Fruit fly (Drosophila melanogaster) whole organism: ENCODE results near the gene CG13041.

Experiments used
- EcR ChIP-seq, 2 experiments: fragments of >200 bp; optimal IDR thresholded peaks; 2 replicates each; lab custom pipeline; 2017; ENCODE audit warnings: missing biosample characterization in 2 of 2, missing genetic modification characterization in 2 of 2, missing genetic modification reagents in 2 of 2
- pan ChIP-seq: fragments of >200 bp; optimal IDR thresholded peaks from 2 replicates; lab custom pipeline; 2017
- psq ChIP-seq: fragments of >200 bp; optimal IDR thresholded peaks from 2 replicates; lab custom pipeline; 2017
- usp ChIP-seq: fragments of >200 bp; optimal IDR thresholded peaks from 2 replicates; lab custom pipeline; 2017; ENCODE audit warnings: missing biosample characterization, missing genetic modification characterization, mixed read lengths

DNA sequence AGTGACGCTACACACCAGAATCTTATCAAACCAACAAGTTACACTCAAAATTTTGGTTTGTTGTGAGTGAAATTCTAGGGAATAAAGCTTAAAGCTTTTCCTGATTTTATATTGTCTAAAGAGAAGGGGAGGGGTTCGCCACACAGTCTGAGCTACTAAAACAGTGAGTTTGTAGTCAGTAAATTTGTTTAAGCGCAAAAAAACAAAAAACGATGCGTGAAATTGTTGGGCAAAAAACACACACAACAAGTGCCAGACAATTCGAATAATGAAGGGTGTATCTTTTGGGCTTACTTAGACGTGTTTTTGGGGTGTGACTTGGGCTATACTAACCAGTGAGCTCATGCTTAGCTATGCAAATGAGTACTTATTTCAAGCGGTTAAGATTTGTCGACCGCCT lies 40.5 kb upstream of the CG13041 start:
- TF ChIP-seq EcR (GFP tag; optimal IDR thresholded peaks at IDR 0.05; lab: Kevin White, UChicago) (no peak), psq (lab: Kevin White, UChicago) (no peak), pan (lab: Kevin White, UChicago) (no peak), usp (GFP tag; lab: Kevin White, UChicago) (no peak)
